Worm (Caenorhabditis elegans): Measurements from ENCODE around the gene EEED8.14.

DNA sequence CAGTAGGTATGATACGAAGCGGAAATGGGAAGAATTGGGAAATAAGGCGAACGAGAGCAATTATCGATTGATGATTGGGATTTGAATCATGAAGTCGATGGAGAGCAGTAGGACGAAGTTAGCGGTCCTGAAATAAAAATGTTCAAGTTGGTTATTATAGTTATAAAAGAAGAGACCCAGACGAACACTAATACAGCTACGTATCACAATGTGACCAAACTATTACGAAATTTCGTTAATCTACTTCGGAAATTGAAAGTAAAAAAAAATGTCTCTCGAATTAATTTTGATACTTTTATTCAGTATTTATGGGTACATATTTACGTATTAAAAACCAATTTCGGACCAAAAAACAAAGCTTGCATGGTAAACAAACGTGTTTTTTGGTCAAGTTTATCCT is 12.6 kb upstream of the EEED8.14 start:
- TF ChIP-seq ceh-22 (tag; optimal IDR thresholded peaks at IDR 0.05) (no peak), nhr-11 (tag; optimal IDR thresholded peaks at IDR 0.05) (no peak), K02D7.2 (tag; optimal IDR thresholded peaks at IDR 0.05) (no peak), C38D4.7 (GFP tag; optimal IDR thresholded peaks at IDR 0.05) (no peak), pha-4 (tag; optimal IDR thresholded peaks at IDR 0.05) (no peak), mec-3 (tag; optimal IDR thresholded peaks at IDR 0.05; ENCODE audit: borderline replicate concordance) (no peak), pqm-1 (tag; optimal IDR thresholded peaks at IDR 0.05) (no peak), ceh-45 (GFP tag; IDR thresholded peaks at IDR 0.05) (no peak), ahr-1 (tag; optimal IDR thresholded peaks at IDR 0.05) (no peak)
